Fruit fly (Drosophila melanogaster): Measurements from ENCODE around the gene scu.
A peak's percentile ranks its signal among the peaks of the same experiment; 100 is the strongest.

scu gene

DNA sequence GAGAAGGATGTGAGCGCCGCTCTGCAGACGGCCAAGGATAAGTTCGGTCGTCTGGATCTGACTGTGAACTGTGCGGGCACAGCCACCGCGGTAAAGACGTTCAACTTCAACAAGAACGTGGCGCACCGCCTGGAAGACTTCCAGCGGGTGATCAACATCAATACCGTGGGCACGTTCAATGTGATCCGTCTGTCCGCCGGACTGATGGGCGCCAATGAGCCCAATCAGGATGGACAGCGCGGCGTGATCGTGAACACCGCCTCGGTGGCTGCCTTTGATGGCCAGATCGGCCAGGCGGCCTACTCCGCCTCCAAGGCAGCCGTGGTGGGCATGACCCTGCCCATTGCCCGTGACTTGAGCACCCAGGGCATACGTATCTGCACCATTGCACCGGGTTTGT, 1.1 kb downstream of the scu start:
- no peak for TF ChIP-seq Hr96 (GFP tag; optimal IDR thresholded peaks at IDR 0.05)
- TF ChIP-seq Crg-1 (GFP tag; optimal IDR thresholded peaks at IDR 0.05): no peak
- no peak for TF ChIP-seq cnc (optimal IDR thresholded peaks at IDR 0.05)
- no peak for TF ChIP-seq CG11617 (GFP tag; optimal IDR thresholded peaks at IDR 0.05)
- no peak for TF ChIP-seq CG14711 (tag; optimal IDR thresholded peaks at IDR 0.05)
- no peak for TF ChIP-seq CG1620 (GFP tag; optimal IDR thresholded peaks at IDR 0.05)
- TF ChIP-seq cic (GFP tag; optimal IDR thresholded peaks at IDR 0.05): no peak
- no peak for TF ChIP-seq CG7045 (GFP tag; optimal IDR thresholded peaks at IDR 0.05)
- no peak for TF ChIP-seq kay (GFP tag; ENCODE audit: borderline replicate concordance)
- no peak for TF ChIP-seq ovo (GFP tag; optimal IDR thresholded peaks at IDR 0.05)
- TF ChIP-seq Mnt (GFP tag; optimal IDR thresholded peaks at IDR 0.05): no peak
- TF ChIP-seq CG12768 (GFP tag; optimal IDR thresholded peaks at IDR 0.05): no peak
- TF ChIP-seq toe (GFP tag; optimal IDR thresholded peaks at IDR 0.05): no peak
- no peak for TF ChIP-seq pad (GFP tag; optimal IDR thresholded peaks at IDR 0.05)
- no peak for TF ChIP-seq Clk (GFP tag; optimal IDR thresholded peaks at IDR 0.05)
- no peak for TF ChIP-seq CG7101 (tag; optimal IDR thresholded peaks at IDR 0.05)
- no peak for TF ChIP-seq bab1 (GFP tag; optimal IDR thresholded peaks at IDR 0.05)

DNA sequence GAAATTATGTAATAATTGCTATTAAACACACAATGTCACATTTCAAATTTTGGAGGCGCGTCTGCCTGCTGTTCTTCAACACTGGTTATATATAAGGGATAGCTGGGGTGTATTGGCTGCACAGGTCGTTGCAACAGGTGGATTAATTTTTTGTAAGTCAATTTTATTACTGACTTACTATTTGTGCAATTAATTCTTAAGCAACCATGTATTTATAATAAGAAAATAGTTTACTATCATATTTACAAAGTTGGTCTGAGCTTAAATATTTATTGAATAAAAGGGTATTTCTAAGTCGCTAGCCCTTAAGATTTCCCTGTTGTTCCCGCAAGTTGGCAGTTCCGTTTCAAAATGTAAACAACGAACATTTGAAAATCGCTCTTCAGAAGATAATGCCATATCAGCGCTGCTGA, 1.8 kb downstream of the scu start, which contains the start of gene RhoGAP16F:
Gene RhoGAP16F (plus strand): TSS at position 336 of the 413 bp plus-strand sequence.
- TF ChIP-seq CG7101 (tag; optimal IDR thresholded peaks at IDR 0.05): peak; percentile 90
- peak; percentile 78 for TF ChIP-seq ovo (GFP tag; optimal IDR thresholded peaks at IDR 0.05)
- peak; percentile 93 for TF ChIP-seq bab1 (GFP tag; optimal IDR thresholded peaks at IDR 0.05)
- TF ChIP-seq Clk (GFP tag; optimal IDR thresholded peaks at IDR 0.05): no peak
- peak; percentile 75 for TF ChIP-seq CG5204 (GFP tag; optimal IDR thresholded peaks at IDR 0.05)
- peak; percentile 93 for TF ChIP-seq CG1620 (GFP tag; optimal IDR thresholded peaks at IDR 0.05)
- peak; percentile 60 for TF ChIP-seq CG7045 (GFP tag; optimal IDR thresholded peaks at IDR 0.05)
- TF ChIP-seq CG33017 (tag; optimal IDR thresholded peaks at IDR 0.05): peak; percentile 73
- peak; percentile 86 for TF ChIP-seq Hr96 (GFP tag; optimal IDR thresholded peaks at IDR 0.05)
- TF ChIP-seq CG11617 (GFP tag; optimal IDR thresholded peaks at IDR 0.05): peak; percentile 89
- TF ChIP-seq toe (GFP tag; optimal IDR thresholded peaks at IDR 0.05): peak; percentile 64
- TF ChIP-seq cnc (optimal IDR thresholded peaks at IDR 0.05): no peak
- TF ChIP-seq pad (GFP tag; optimal IDR thresholded peaks at IDR 0.05): peak; percentile 79
- peak; percentile 83 for TF ChIP-seq Crg-1 (GFP tag; optimal IDR thresholded peaks at IDR 0.05)
- TF ChIP-seq CG14711 (tag; optimal IDR thresholded peaks at IDR 0.05): peak; percentile 81
- TF ChIP-seq tj (GFP tag; optimal IDR thresholded peaks at IDR 0.05): peak; percentile 68
- TF ChIP-seq Mnt (GFP tag; optimal IDR thresholded peaks at IDR 0.05): peak; percentile 86
- TF ChIP-seq kay (GFP tag; ENCODE audit: borderline replicate concordance): peak; percentile 77
- peak; percentile 51 for TF ChIP-seq cic (GFP tag; optimal IDR thresholded peaks at IDR 0.05)
- peak; percentile 77 for TF ChIP-seq CG12768 (GFP tag; optimal IDR thresholded peaks at IDR 0.05)

DNA sequence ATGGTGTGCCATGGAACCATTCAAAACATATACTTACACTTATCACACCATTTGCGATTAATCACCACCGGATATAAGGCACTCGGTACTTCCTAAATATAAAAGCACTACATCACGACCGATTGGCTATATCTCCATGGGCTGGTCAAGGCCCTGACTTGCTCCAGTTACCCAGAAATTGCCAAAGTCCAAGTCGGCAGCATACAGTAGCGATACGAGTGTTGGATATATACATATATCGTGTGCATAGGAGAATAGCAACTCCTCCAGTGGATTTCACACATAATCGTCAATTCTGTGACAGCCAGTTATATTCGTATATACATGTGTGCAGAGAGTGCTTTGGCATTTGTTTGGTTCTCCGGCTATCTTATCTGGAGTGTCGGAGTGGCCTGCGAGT, 3.1 kb downstream of the scu start:
- TF ChIP-seq CG7101 (tag; optimal IDR thresholded peaks at IDR 0.05) (no peak), Crg-1 (GFP tag; optimal IDR thresholded peaks at IDR 0.05) (no peak), CG1620 (GFP tag; optimal IDR thresholded peaks at IDR 0.05) (no peak)

DNA sequence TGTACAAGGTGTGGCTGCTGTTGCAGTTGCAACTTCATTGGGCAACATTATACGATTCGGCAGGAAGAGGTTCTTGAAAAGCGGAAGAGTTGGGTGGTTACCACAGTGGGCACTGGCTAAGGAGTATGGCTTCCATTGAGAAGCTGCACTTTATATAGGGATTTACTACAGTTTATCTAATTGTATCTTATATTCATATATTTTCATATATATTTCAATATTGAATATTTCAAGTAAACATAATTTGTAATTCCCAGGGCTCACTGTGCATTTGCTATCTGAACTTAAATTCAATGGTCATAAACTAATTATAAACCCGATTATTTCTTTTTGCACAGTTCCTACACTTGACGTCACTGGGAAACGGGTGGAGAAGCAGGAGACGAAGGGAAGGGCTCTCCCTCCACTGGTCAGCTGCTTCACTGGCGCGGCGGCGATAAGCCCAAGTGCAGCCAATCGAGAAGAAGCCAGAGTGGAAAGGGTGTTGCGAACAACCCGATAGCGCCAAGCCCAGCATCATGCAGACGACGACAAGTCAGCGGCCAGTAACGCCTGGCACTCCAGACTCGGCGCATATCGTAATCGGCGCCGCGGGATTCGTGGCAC, 3.8 kb downstream of the scu start:
- TF ChIP-seq CG33017 (tag; optimal IDR thresholded peaks at IDR 0.05) (peak; percentile 82), cnc (optimal IDR thresholded peaks at IDR 0.05) (no peak), Clk (GFP tag; optimal IDR thresholded peaks at IDR 0.05) (peak; percentile 39), pad (GFP tag; optimal IDR thresholded peaks at IDR 0.05) (peak; percentile 61), CG1620 (GFP tag; optimal IDR thresholded peaks at IDR 0.05) (no peak), tj (GFP tag; optimal IDR thresholded peaks at IDR 0.05) (peak; percentile 38), CG5204 (GFP tag; optimal IDR thresholded peaks at IDR 0.05) (no peak), CG7101 (tag; optimal IDR thresholded peaks at IDR 0.05) (peak; percentile 90), Mnt (GFP tag; optimal IDR thresholded peaks at IDR 0.05) (peak; percentile 47), CG12768 (GFP tag; optimal IDR thresholded peaks at IDR 0.05) (peak; percentile 80), Hr96 (GFP tag; optimal IDR thresholded peaks at IDR 0.05) (peak; percentile 3), Crg-1 (GFP tag; optimal IDR thresholded peaks at IDR 0.05) (peak; percentile 16), toe (GFP tag; optimal IDR thresholded peaks at IDR 0.05) (no peak), ovo (GFP tag; optimal IDR thresholded peaks at IDR 0.05) (no peak), CG14711 (tag; optimal IDR thresholded peaks at IDR 0.05) (peak; percentile 75), kay (GFP tag; ENCODE audit: borderline replicate concordance) (no peak), bab1 (GFP tag; optimal IDR thresholded peaks at IDR 0.05) (no peak), CG11617 (GFP tag; optimal IDR thresholded peaks at IDR 0.05) (peak; percentile 82), CG7045 (GFP tag; optimal IDR thresholded peaks at IDR 0.05) (peak; percentile 71), cic (GFP tag; optimal IDR thresholded peaks at IDR 0.05) (peak; percentile 18)

DNA sequence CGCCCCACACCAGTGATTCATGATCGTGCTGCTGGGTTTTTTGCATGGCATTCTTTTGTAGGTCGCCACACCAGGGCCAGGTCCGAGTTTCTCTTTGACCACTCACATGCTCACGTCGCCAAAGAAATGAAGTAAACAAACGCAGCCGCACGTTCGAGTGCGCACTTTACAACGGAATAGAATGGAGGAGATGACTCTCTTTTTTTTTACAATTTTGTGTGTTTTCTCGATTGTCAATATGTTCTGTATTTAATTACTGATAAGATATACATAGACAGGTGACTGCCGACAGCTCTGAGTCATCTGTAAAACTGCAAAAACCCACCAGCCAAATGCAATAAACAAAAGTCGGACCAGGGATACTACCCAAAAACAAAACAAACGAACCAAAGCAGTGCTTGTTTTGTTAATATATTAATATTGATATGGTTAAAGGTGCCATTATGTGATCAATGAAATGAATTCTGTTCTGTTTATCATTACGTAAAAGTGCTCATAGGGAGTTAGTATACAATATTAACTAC, 9.1 kb downstream of the scu start:
- TF ChIP-seq CG7101 (tag; optimal IDR thresholded peaks at IDR 0.05): peak; percentile 61
- TF ChIP-seq ovo (GFP tag; optimal IDR thresholded peaks at IDR 0.05): peak; percentile 42
- TF ChIP-seq cic (GFP tag; optimal IDR thresholded peaks at IDR 0.05): peak; percentile 70
- no peak for TF ChIP-seq Clk (GFP tag; optimal IDR thresholded peaks at IDR 0.05)
- peak; percentile 52 for TF ChIP-seq Mnt (GFP tag; optimal IDR thresholded peaks at IDR 0.05)
- TF ChIP-seq bab1 (GFP tag; optimal IDR thresholded peaks at IDR 0.05): peak; percentile 0
- TF ChIP-seq tj (GFP tag; optimal IDR thresholded peaks at IDR 0.05): no peak

dm6 chrX:18101098-18101711, 10.1 kb downstream of the scu start, which contains the start of gene Mvb12:
Gene Mvb12 (minus strand): TSS chrX:18101314.
- peak; percentile 86 for TF ChIP-seq tj (GFP tag; optimal IDR thresholded peaks at IDR 0.05)
- no peak for TF ChIP-seq Clk (GFP tag; optimal IDR thresholded peaks at IDR 0.05)
- TF ChIP-seq cnc (optimal IDR thresholded peaks at IDR 0.05): peak in 1 of 2 experiments; percentile 72
- TF ChIP-seq CG1620 (GFP tag; optimal IDR thresholded peaks at IDR 0.05): peak; percentile 31
- TF ChIP-seq CG33017 (tag; optimal IDR thresholded peaks at IDR 0.05): no peak
- TF ChIP-seq CG7101 (tag; optimal IDR thresholded peaks at IDR 0.05): peak; percentile 25
- peak; percentile 50 for TF ChIP-seq Mnt (GFP tag; optimal IDR thresholded peaks at IDR 0.05)
- peak; percentile 34 for TF ChIP-seq bab1 (GFP tag; optimal IDR thresholded peaks at IDR 0.05)

All from whole organism, adult.